Fruit fly (Drosophila melanogaster) whole organism, embryonic: ENCODE results near the gene CG43998.

Experiments used
- B-H2 ChIP-seq: fragments of 200-800 bp; sonication (Bioruptor generic); optimal IDR thresholded peaks from 2 replicates; lab custom pipeline; 2018; ENCODE audit warnings: missing biosample characterization, mild to moderate bottlenecking, missing genetic modification characterization
- CG11695 ChIP-seq: fragments of 200-800 bp; sonication (Bioruptor generic); IDR thresholded peaks from 3 replicates; pipeline ENCODE4 v1.3.6; 2022; ENCODE audit warnings: missing biosample characterization, missing genetic modification characterization
- CG12219 ChIP-seq: fragments of 200-800 bp; sonication (Bioruptor generic); optimal IDR thresholded peaks from 3 replicates; lab custom pipeline; 2018; ENCODE audit warnings: missing biosample characterization, mild to moderate bottlenecking, missing genetic modification characterization
- CG13424 ChIP-seq: fragments of 200-800 bp; sonication (Bioruptor generic); optimal IDR thresholded peaks from 2 replicates; lab custom pipeline; 2019; ENCODE audit warnings: missing biosample characterization, mild to moderate bottlenecking, missing genetic modification characterization, moderate library complexity
- CG15269 ChIP-seq: fragments of 200-800 bp; sonication (Bioruptor generic); optimal IDR thresholded peaks from 2 replicates; lab custom pipeline; 2018; ENCODE audit warnings: missing biosample characterization, mild to moderate bottlenecking, missing genetic modification characterization, moderate library complexity
- CG16813 ChIP-seq: fragments of 200-800 bp; sonication (Bioruptor generic); IDR thresholded peaks from 3 replicates; pipeline ENCODE4 v1.3.6; 2022; ENCODE audit warnings: missing biosample characterization, missing genetic modification characterization; ENCODE audit not compliant: partially characterized antibody
- CG16863 ChIP-seq: fragments of 200-800 bp; sonication (Bioruptor generic); optimal IDR thresholded peaks from 3 replicates; lab custom pipeline; 2016; ENCODE audit warnings: missing biosample characterization, missing genetic modification characterization
- CG17359 ChIP-seq: fragments of 200-800 bp; sonication (Bioruptor generic); optimal IDR thresholded peaks from 3 replicates; lab custom pipeline; 2018; ENCODE audit warnings: missing biosample characterization, mild to moderate bottlenecking, missing genetic modification characterization, moderate library complexity
- CG1792 ChIP-seq: fragments of 200-800 bp; sonication (Bioruptor generic); optimal IDR thresholded peaks from 2 replicates; lab custom pipeline; 2016; ENCODE audit warnings: missing biosample characterization, missing genetic modification characterization
- CG2129 ChIP-seq: fragments of 200-800 bp; sonication (Bioruptor generic); IDR thresholded peaks from 2 replicates; pipeline ENCODE4 v1.3.6; 2022; ENCODE audit warnings: missing biosample characterization, missing genetic modification characterization; ENCODE audit not compliant: partially characterized antibody
- CG2875 ChIP-seq: fragments of 200-800 bp; sonication (Bioruptor generic); optimal IDR thresholded peaks from 2 replicates; lab custom pipeline; 2017; ENCODE audit warnings: missing biosample characterization, mild to moderate bottlenecking, missing genetic modification characterization, missing genetic modification reagents
- CG31441 ChIP-seq: fragments of 200-800 bp; sonication (Bioruptor generic); IDR thresholded peaks from 2 replicates; pipeline ENCODE4 v1.3.6; 2022; ENCODE audit warnings: missing biosample characterization, missing genetic modification characterization
- CG3163 ChIP-seq: fragments of 200-800 bp; sonication (Bioruptor generic); optimal IDR thresholded peaks from 3 replicates; lab custom pipeline; 2016; ENCODE audit warnings: missing biosample characterization, missing genetic modification characterization
- CG3726 ChIP-seq: fragments of 200-800 bp; sonication (Bioruptor generic); IDR thresholded peaks from 3 replicates; pipeline ENCODE4, ENCODE4 v1.3.6; 2022; ENCODE audit warnings: missing biosample characterization, missing genetic modification characterization
- CG42726 ChIP-seq: fragments of 200-800 bp; sonication (Bioruptor generic); IDR thresholded peaks from 2 replicates; pipeline ENCODE4 v1.3.6; 2022; ENCODE audit warnings: missing biosample characterization, missing genetic modification characterization; ENCODE audit not compliant: partially characterized antibody
- CG4404 ChIP-seq: fragments of 200-800 bp; sonication (Bioruptor generic); IDR thresholded peaks from 2 replicates; pipeline ENCODE4 v1.3.6; 2022; ENCODE audit warnings: missing biosample characterization, missing genetic modification characterization
- CG4424 ChIP-seq: fragments of 200-800 bp; sonication (Bioruptor generic); optimal IDR thresholded peaks from 3 replicates; lab custom pipeline; 2016; ENCODE audit warnings: missing biosample characterization, missing genetic modification characterization
- CG5953 ChIP-seq: fragments of 200-800 bp; sonication (Bioruptor generic); IDR thresholded peaks from 2 replicates; pipeline ENCODE4 v1.3.6; 2022; ENCODE audit warnings: missing biosample characterization, missing genetic modification characterization
- CG6813 ChIP-seq: fragments of 200-800 bp; sonication (Bioruptor generic); optimal IDR thresholded peaks from 2 replicates; lab custom pipeline; 2017; ENCODE audit warnings: missing biosample characterization, missing genetic modification characterization, mild to moderate bottlenecking, moderate library complexity, missing genetic modification reagents
- CG7271 ChIP-seq: fragments of 200-800 bp; sonication (Bioruptor generic); optimal IDR thresholded peaks from 2 replicates; lab custom pipeline; 2018; ENCODE audit warnings: missing biosample characterization, mild to moderate bottlenecking, missing genetic modification characterization, moderate library complexity
- CG8765 ChIP-seq: fragments of 200-800 bp; sonication (Bioruptor generic); IDR thresholded peaks from 2 replicates; pipeline ENCODE4 v1.3.6; 2022; ENCODE audit warnings: missing biosample characterization, missing genetic modification characterization
- H15 ChIP-seq: fragments of 200-800 bp; sonication (Bioruptor generic); IDR thresholded peaks from 3 replicates; pipeline ENCODE4 v1.3.6; 2022; ENCODE audit warnings: missing biosample characterization, missing genetic modification characterization
- HLH54F ChIP-seq: fragments of 200-800 bp; sonication (Bioruptor generic); optimal IDR thresholded peaks from 3 replicates; lab custom pipeline; 2016; ENCODE audit warnings: missing biosample characterization, missing genetic modification characterization
- Hsf ChIP-seq: fragments of 200-800 bp; sonication (Bioruptor generic); optimal IDR thresholded peaks from 3 replicates; lab custom pipeline; 2016; ENCODE audit warnings: missing biosample characterization, missing genetic modification characterization
- Lhr ChIP-seq: fragments of 200-800 bp; sonication (Bioruptor generic); optimal IDR thresholded peaks from 3 replicates; lab custom pipeline; 2017; ENCODE audit warnings: mild to moderate bottlenecking, missing biosample characterization, missing genetic modification reagents, missing genetic modification characterization
- MBD-R2 ChIP-seq: fragments of 200-800 bp; sonication (Bioruptor generic); IDR thresholded peaks from 2 replicates; pipeline ENCODE4 v1.3.6; 2022; ENCODE audit warnings: missing biosample characterization, missing genetic modification characterization
- Optix ChIP-seq: fragments of 200-800 bp; sonication (Bioruptor generic); IDR thresholded peaks from 3 replicates; pipeline ENCODE4 v1.3.6; 2022; ENCODE audit warnings: missing biosample characterization, missing genetic modification characterization
- Poxn ChIP-seq: fragments of 200-800 bp; sonication (Bioruptor generic); IDR thresholded peaks from 2 replicates; pipeline ENCODE4 v1.3.6; 2022; ENCODE audit warnings: missing biosample characterization, missing genetic modification characterization
- Ptx1 ChIP-seq: fragments of 200-800 bp; sonication (Bioruptor generic); IDR thresholded peaks from 2 replicates; pipeline ENCODE4 v1.3.6; 2022; ENCODE audit warnings: missing biosample characterization, missing genetic modification characterization
- Stat92E ChIP-seq, 3 experiments: fragments of >200 bp in 2 of 3; fragments of 200-800 bp in 1 of 3; sonication (Bioruptor generic) in 1 of 3; optimal IDR thresholded peaks; 2 replicates each; lab custom pipeline; 2017 to 2019; ENCODE audit warnings: missing biosample characterization in 3 of 3, missing genetic modification characterization in 3 of 3, mild to moderate bottlenecking in 1 of 3, moderate library complexity in 1 of 3
- ab ChIP-seq: fragments of 200-800 bp; sonication (Bioruptor generic); optimal IDR thresholded peaks from 2 replicates; lab custom pipeline; 2016; ENCODE audit warnings: missing biosample characterization, missing genetic modification characterization
- cad ChIP-seq: fragments of >200 bp; optimal IDR thresholded peaks from 2 replicates; lab custom pipeline; 2017; ENCODE audit warnings: missing biosample characterization, missing genetic modification characterization
- cas ChIP-seq: fragments of 200-800 bp; sonication (Bioruptor generic); IDR thresholded peaks from 2 replicates; pipeline ENCODE4 v1.3.6; 2022; ENCODE audit warnings: missing biosample characterization, missing genetic modification characterization
- dpn ChIP-seq, 2 experiments: fragments of 200-800 bp; sonication (Bioruptor generic); optimal IDR thresholded peaks; 3 replicates each; lab custom pipeline; 2016; ENCODE audit warnings: missing biosample characterization in 2 of 2, missing genetic modification characterization in 2 of 2
- emc ChIP-seq: fragments of 200-800 bp; sonication (Bioruptor generic); optimal IDR thresholded peaks from 2 replicates; lab custom pipeline; 2016; ENCODE audit warnings: missing biosample characterization, missing genetic modification characterization
- fu2 ChIP-seq: fragments of 200-800 bp; sonication (Bioruptor generic); optimal IDR thresholded peaks from 2 replicates; lab custom pipeline; 2016; ENCODE audit warnings: missing biosample characterization, missing genetic modification characterization
- gt ChIP-seq: fragments of 200-800 bp; sonication (Bioruptor generic); IDR thresholded peaks from 2 replicates; pipeline ENCODE4 v1.3.6; 2022; ENCODE audit warnings: missing biosample characterization, missing genetic modification characterization
- ham ChIP-seq: fragments of 200-800 bp; sonication (Bioruptor generic); IDR thresholded peaks from 2 replicates; pipeline ENCODE4 v1.3.6; 2022; ENCODE audit warnings: missing biosample characterization, missing genetic modification characterization
- jumu ChIP-seq: fragments of 200-800 bp; sonication (Bioruptor generic); optimal IDR thresholded peaks from 3 replicates; lab custom pipeline; 2016; ENCODE audit warnings: missing biosample characterization, missing genetic modification characterization
- kay ChIP-seq: fragments of 200-800 bp; sonication (Bioruptor generic); optimal IDR thresholded peaks from 2 replicates; lab custom pipeline; 2016; ENCODE audit warnings: missing biosample characterization, missing genetic modification characterization
- pfk ChIP-seq: fragments of 200-800 bp; sonication (Bioruptor generic); optimal IDR thresholded peaks from 2 replicates; lab custom pipeline; 2018; ENCODE audit warnings: missing biosample characterization, mild to moderate bottlenecking, missing genetic modification characterization, moderate library complexity
- phol ChIP-seq: fragments of 200-800 bp; sonication (Bioruptor generic); optimal IDR thresholded peaks from 3 replicates; lab custom pipeline; 2018; ENCODE audit warnings: missing biosample characterization, mild to moderate bottlenecking, missing genetic modification characterization, moderate library complexity
- prd ChIP-seq, 3 experiments: fragments of >200 bp in 2 of 3; fragments of 200-800 bp in 1 of 3; sonication (Bioruptor generic) in 1 of 3; optimal IDR thresholded peaks in 2 of 3; IDR thresholded peaks in 1 of 3; 2 replicates in 2 of 3; 3 replicates in 1 of 3; pipeline versions ENCODE4 v1.3.6 to Lab custom; 2017 to 2022; ENCODE audit warnings: missing biosample characterization in 1 of 3, missing genetic modification characterization in 1 of 3
- run ChIP-seq: fragments of 200-800 bp; sonication (Bioruptor generic); optimal IDR thresholded peaks from 3 replicates; lab custom pipeline; 2018; ENCODE audit warnings: missing biosample characterization, mild to moderate bottlenecking, missing genetic modification characterization
- sens-2 ChIP-seq: fragments of 200-800 bp; sonication (Bioruptor generic); IDR thresholded peaks from 2 replicates; pipeline ENCODE4 v1.3.6; 2022; ENCODE audit warnings: missing biosample characterization, missing genetic modification characterization
- tio ChIP-seq: fragments of 200-800 bp; sonication (Bioruptor generic); optimal IDR thresholded peaks from 2 replicates; lab custom pipeline; 2017; ENCODE audit warnings: missing biosample characterization, missing genetic modification characterization, inconsistent platforms
- toy ChIP-seq: fragments of 200-800 bp; sonication (Bioruptor generic); IDR thresholded peaks from 2 replicates; pipeline ENCODE4 v1.3.6; 2022; ENCODE audit warnings: missing biosample characterization, missing genetic modification characterization
- vfl ChIP-seq: fragments of 200-800 bp; sonication (Bioruptor generic); optimal IDR thresholded peaks from 2 replicates; lab custom pipeline; 2016; ENCODE audit warnings: missing biosample characterization, missing genetic modification characterization
- zf30C ChIP-seq: fragments of 200-800 bp; sonication (Bioruptor generic); optimal IDR thresholded peaks from 3 replicates; lab custom pipeline; 2018; ENCODE audit warnings: missing biosample characterization, mild to moderate bottlenecking, missing genetic modification characterization

The CG43998 gene

dm6 chr3R:23888273-23889220 is 40.3 kb downstream of the CG43998 start (continued):
- TF ChIP-seq CG11695 (GFP tag; lab: Robert Waterston, UW) (no peak), CG2129 (GFP tag; lab: Robert Waterston, UW) (no peak), CG15269 (tag; lab: Kevin White, UChicago) (peak; percentile 35), fu2 (GFP tag; lab: Kevin White, UChicago) (no peak), CG2875 (GFP tag; lab: Kevin White, UChicago) (no peak), CG3163 (GFP tag; lab: Kevin White, UChicago) (no peak), CG31441 (GFP tag; lab: Robert Waterston, UW) (0 out of 2 replicates have a peak, but pooled peaks have one; percentile 13), cas (GFP tag; lab: Robert Waterston, UW) (no peak), CG16813 (GFP tag; lab: Robert Waterston, UW) (no peak), toy (GFP tag; lab: Robert Waterston, UW) (no peak), ham (GFP tag; lab: Robert Waterston, UW) (no peak), HLH54F (no peak), CG12219 (GFP tag; lab: Kevin White, UChicago) (no peak), CG5953 (GFP tag; lab: Robert Waterston, UW) (no peak), CG4404 (GFP tag; lab: Robert Waterston, UW) (no peak), gt (GFP tag; lab: Robert Waterston, UW) (no peak), sens-2 (GFP tag; lab: Robert Waterston, UW) (no peak), CG8765 (no peak), CG17359 (tag; lab: Kevin White, UChicago) (peak; percentile 23), CG1792 (no peak), B-H2 (GFP tag; lab: Kevin White, UChicago) (no peak), MBD-R2 (GFP tag; lab: Robert Waterston, UW) (no peak), zf30C (GFP tag; lab: Kevin White, UChicago) (peak; percentile 43), Poxn (GFP tag; lab: Robert Waterston, UW) (no peak), CG13424 (tag; lab: Kevin White, UChicago) (peak; percentile 42), CG7271 (no peak), Stat92E (GFP tag; optimal IDR thresholded peaks at IDR 0.05; lab: Kevin White, UChicago) (no peak), kay (GFP tag; lab: Kevin White, UChicago) (no peak), dpn (GFP tag; optimal IDR thresholded peaks at IDR 0.05; lab: Kevin White, UChicago) (peak in 1 of 2 experiments; percentile 6), Hsf (no peak), run (tag; lab: Kevin White, UChicago) (no peak), phol (peak; percentile 38), prd (optimal IDR thresholded peaks at IDR 0.05; lab: Kevin White, UChicago) (no peak), prd (GFP tag; IDR thresholded peaks at IDR 0.05; lab: Robert Waterston, UW) (0 out of 3 replicates have a peak, but pooled peaks have one; percentile 23), CG16863 (GFP tag; lab: Kevin White, UChicago) (no peak), Lhr (GFP tag; lab: Kevin White, UChicago) (no peak), Optix (GFP tag; lab: Robert Waterston, UW) (no peak), Ptx1 (peak; percentile 24; the same call in 1 of the 2 replicates), vfl (no peak), pfk (GFP tag; lab: Kevin White, UChicago) (no peak), CG3726 (GFP tag; lab: Robert Waterston, UW) (no peak), CG42726 (no peak), emc (GFP tag; lab: Kevin White, UChicago) (no peak), ab (no peak), jumu (GFP tag; lab: Kevin White, UChicago) (no peak), CG4424 (GFP tag; lab: Kevin White, UChicago) (no peak), tio (GFP tag; lab: Kevin White, UChicago) (no peak), CG6813 (no peak), H15 (GFP tag; lab: Robert Waterston, UW) (no peak), cad (GFP tag; lab: Kevin White, UChicago) (no peak)
